Fruit fly (Drosophila melanogaster): ENCODE data around the gene CG5376.
A peak's percentile ranks its signal among the peaks of the same experiment; 100 is the strongest.

CG5376 gene

dm6 chr3R:22468829-22469487, 19.8 kb downstream of the CG5376 start:
- no peak for TF ChIP-seq CG17801 (GFP tag; optimal IDR thresholded peaks at IDR 0.05; ENCODE audit: partially characterized antibody)

- peak; percentile 32 for TF ChIP-seq CG17801 (GFP tag; optimal IDR thresholded peaks at IDR 0.05; ENCODE audit: partially characterized antibody)
Observed at dm6 chr3R:22467939-22468571, 20.7 kb downstream of the CG5376 start, which contains the start of the genes CG5377 and Nrx-1. Gene CG5377, minus strand, starts transcription at chr3R:22468157. Gene Nrx-1, plus strand, starts transcription at chr3R:22468512.

dm6 chr3R:22465984-22466530, 22.7 kb downstream of the CG5376 start, which contains the start of gene Pebp1:
Gene Pebp1, plus strand, starts transcription at chr3R:22466034.
- no peak for TF ChIP-seq CG17801 (GFP tag; optimal IDR thresholded peaks at IDR 0.05; ENCODE audit: partially characterized antibody)

- no peak for TF ChIP-seq CG17801 (GFP tag; optimal IDR thresholded peaks at IDR 0.05; ENCODE audit: partially characterized antibody)
Observed at dm6 chr3R:22465138-22465537, 23.6 kb downstream of the CG5376 start.

- peak; percentile 49 for TF ChIP-seq CG17801 (GFP tag; optimal IDR thresholded peaks at IDR 0.05; ENCODE audit: partially characterized antibody)
Observed at dm6 chr3R:22464611-22465113, 24.1 kb downstream of the CG5376 start, which contains the start of gene CG7054. Gene CG7054, plus strand, starts transcription at chr3R:22464985.

- TF ChIP-seq CG17801 (GFP tag; optimal IDR thresholded peaks at IDR 0.05; ENCODE audit: partially characterized antibody), result no peak
Observed at dm6 chr3R:22461673-22462585, 26.8 kb downstream of the CG5376 start, which contains the start of the genes Rpn7 and AP-2mu. Gene Rpn7, minus strand, starts transcription at chr3R:22462054. Gene AP-2mu, plus strand, starts transcription at chr3R:22462455.

- no peak for TF ChIP-seq CG17801 (GFP tag; optimal IDR thresholded peaks at IDR 0.05; ENCODE audit: partially characterized antibody)
Observed at dm6 chr3R:22456007-22456406, 32.7 kb downstream of the CG5376 start.

- TF ChIP-seq CG17801 (GFP tag; optimal IDR thresholded peaks at IDR 0.05; ENCODE audit: partially characterized antibody), result no peak
Observed at dm6 chr3R:22455335-22455985, 33.3 kb downstream of the CG5376 start.

dm6 chr3R:22454397-22455334, 34.1 kb downstream of the CG5376 start:
- TF ChIP-seq CG17801 (GFP tag; optimal IDR thresholded peaks at IDR 0.05; ENCODE audit: partially characterized antibody), result no peak

dm6 chr3R:22449871-22450424, 38.8 kb downstream of the CG5376 start:
- no peak for TF ChIP-seq CG17801 (GFP tag; optimal IDR thresholded peaks at IDR 0.05; ENCODE audit: partially characterized antibody)

dm6 chr3R:22447874-22448254, 40.9 kb downstream of the CG5376 start, which contains the start of gene CG34376:
Gene CG34376, plus strand, starts transcription at chr3R:22448099.
- TF ChIP-seq CG17801 (GFP tag; optimal IDR thresholded peaks at IDR 0.05; ENCODE audit: partially characterized antibody), result peak; percentile 22

- no peak for TF ChIP-seq CG17801 (GFP tag; optimal IDR thresholded peaks at IDR 0.05; ENCODE audit: partially characterized antibody)
Observed at dm6 chr3R:22447195-22447873, 41.4 kb downstream of the CG5376 start, which contains the start of gene CG34288. Gene CG34288, minus strand, starts transcription at chr3R:22447263.

All from ovary, adult (tissue).